Fruit fly (Drosophila melanogaster) whole organism, embryonic: ENCODE data around the gene mio.
A peak's percentile ranks its signal among the peaks of the same experiment; 100 is the strongest.

Experiments
- CG10565 ChIP-seq: fragments of 200-800 bp; sonication (Bioruptor generic); optimal IDR thresholded peaks from 3 replicates; lab custom pipeline; 2016; ENCODE audit warnings: missing biosample characterization, mild to moderate bottlenecking, missing genetic modification characterization
- CG11695 ChIP-seq: fragments of 200-800 bp; sonication (Bioruptor generic); IDR thresholded peaks from 3 replicates; pipeline ENCODE4 v1.3.6; 2022; ENCODE audit warnings: missing biosample characterization, missing genetic modification characterization
- CG11723 ChIP-seq: fragments of 200-800 bp; sonication (Bioruptor generic); optimal IDR thresholded peaks from 2 replicates; lab custom pipeline; 2017; ENCODE audit warnings: missing biosample characterization, mild to moderate bottlenecking, missing genetic modification characterization
- CG12104 ChIP-seq: fragments of 200-800 bp; sonication (Bioruptor generic); optimal IDR thresholded peaks from 3 replicates; lab custom pipeline; 2016; ENCODE audit warnings: missing biosample characterization, missing genetic modification characterization
- CG13624 ChIP-seq: fragments of 200-800 bp; sonication (Bioruptor generic); optimal IDR thresholded peaks from 2 replicates; lab custom pipeline; 2016; ENCODE audit warnings: missing biosample characterization, missing genetic modification characterization
- CG1529 ChIP-seq: fragments of 200-800 bp; sonication (Bioruptor generic); optimal IDR thresholded peaks from 3 replicates; lab custom pipeline; 2018; ENCODE audit warnings: missing biosample characterization, missing genetic modification characterization
- CG15696 ChIP-seq: fragments of 200-800 bp; sonication (Bioruptor generic); optimal IDR thresholded peaks from 2 replicates; lab custom pipeline; 2019; ENCODE audit warnings: missing biosample characterization, mild to moderate bottlenecking, missing genetic modification characterization, moderate library complexity
- CG1603 ChIP-seq: fragments of 200-800 bp; sonication (Bioruptor generic); optimal IDR thresholded peaks from 2 replicates; lab custom pipeline; 2019; ENCODE audit warnings: missing biosample characterization, mild to moderate bottlenecking, missing genetic modification characterization, moderate library complexity
- CG16815 ChIP-seq: fragments of 200-800 bp; sonication (Bioruptor generic); optimal IDR thresholded peaks from 3 replicates; lab custom pipeline; 2017; ENCODE audit warnings: missing biosample characterization, mild to moderate bottlenecking, missing genetic modification characterization
- CG18599 ChIP-seq: fragments of 200-800 bp; sonication (Bioruptor generic); optimal IDR thresholded peaks from 3 replicates; lab custom pipeline; 2017; ENCODE audit warnings: missing biosample characterization, missing genetic modification characterization, mild to moderate bottlenecking, moderate library complexity, missing genetic modification reagents
- CG2889 ChIP-seq: fragments of 200-800 bp; sonication (Bioruptor generic); IDR thresholded peaks from 3 replicates; pipeline ENCODE4 v1.3.6; 2022; ENCODE audit warnings: missing biosample characterization, missing genetic modification characterization
- CG30020 ChIP-seq: fragments of 200-800 bp; optimal IDR thresholded peaks from 2 replicates; lab custom pipeline; 2019; ENCODE audit warnings: missing biosample characterization, mild to moderate bottlenecking, missing genetic modification characterization, moderate library complexity
- CG31441 ChIP-seq: fragments of 200-800 bp; sonication (Bioruptor generic); IDR thresholded peaks from 2 replicates; pipeline ENCODE4 v1.3.6; 2022; ENCODE audit warnings: missing biosample characterization, missing genetic modification characterization
- CG32532 ChIP-seq: fragments of 200-800 bp; sonication (Bioruptor generic); IDR thresholded peaks from 2 replicates; pipeline ENCODE4 v1.3.6; 2022; ENCODE audit warnings: missing biosample characterization, missing genetic modification characterization
- CG43689 ChIP-seq: fragments of 200-800 bp; sonication (Bioruptor generic); IDR thresholded peaks from 2 replicates; pipeline ENCODE4 v1.3.6; 2022; ENCODE audit warnings: missing biosample characterization, missing genetic modification characterization
- CG4820 ChIP-seq: fragments of 200-800 bp; sonication (Bioruptor generic); optimal IDR thresholded peaks from 3 replicates; lab custom pipeline; 2016; ENCODE audit warnings: missing biosample characterization, missing genetic modification characterization
- CG6254 ChIP-seq: fragments of 200-800 bp; sonication (Bioruptor generic); optimal IDR thresholded peaks from 3 replicates; lab custom pipeline; 2017; ENCODE audit warnings: mild to moderate bottlenecking, missing biosample characterization, missing genetic modification reagents, missing genetic modification characterization
- CG6654 ChIP-seq: fragments of 200-800 bp; sonication (Bioruptor generic); optimal IDR thresholded peaks from 2 replicates; lab custom pipeline; 2017; ENCODE audit warnings: missing biosample characterization, mild to moderate bottlenecking, missing genetic modification characterization
- CG6683 ChIP-seq: fragments of 200-800 bp; sonication (Bioruptor generic); optimal IDR thresholded peaks from 2 replicates; lab custom pipeline; 2017; ENCODE audit warnings: missing biosample characterization, mild to moderate bottlenecking, missing genetic modification characterization, missing genetic modification reagents
- CG7372 ChIP-seq: fragments of 200-800 bp; sonication (Bioruptor generic); IDR thresholded peaks from 2 replicates; pipeline ENCODE4 v1.3.6; 2022; ENCODE audit warnings: missing biosample characterization, missing genetic modification characterization
- CG8290 ChIP-seq, 3 experiments: fragments of 200-800 bp; sonication (Bioruptor generic); optimal IDR thresholded peaks; 2 replicates each; lab custom pipeline; 2016 to 2019; ENCODE audit warnings: missing biosample characterization in 3 of 3, missing genetic modification characterization in 3 of 3, mild to moderate bottlenecking in 2 of 3, moderate library complexity in 1 of 3
- CG9876 ChIP-seq: fragments of 200-800 bp; sonication (Bioruptor generic); optimal IDR thresholded peaks from 2 replicates; lab custom pipeline; 2016; ENCODE audit warnings: missing biosample characterization, missing genetic modification characterization
- Dek ChIP-seq: fragments of 200-800 bp; sonication (Bioruptor generic); optimal IDR thresholded peaks from 3 replicates; lab custom pipeline; 2019; ENCODE audit warnings: missing biosample characterization, mild to moderate bottlenecking, missing genetic modification characterization, moderate library complexity
- Gug ChIP-seq: fragments of 200-800 bp; sonication (Bioruptor generic); IDR thresholded peaks from 4 replicates; pipeline ENCODE4 v1.3.6; 2022; ENCODE audit warnings: missing biosample characterization, missing genetic modification characterization
- MTF-1 ChIP-seq: fragments of 200-800 bp; sonication (Bioruptor generic); optimal IDR thresholded peaks from 2 replicates; lab custom pipeline; 2018; ENCODE audit warnings: missing biosample characterization, mild to moderate bottlenecking, missing genetic modification characterization, borderline replicate concordance
- Mad ChIP-seq: fragments of 200-800 bp; sonication (Bioruptor generic); optimal IDR thresholded peaks from 2 replicates; lab custom pipeline; 2016; ENCODE audit warnings: missing biosample characterization, missing genetic modification characterization
- Oli ChIP-seq: fragments of 200-800 bp; sonication (Bioruptor generic); optimal IDR thresholded peaks from 2 replicates; lab custom pipeline; 2018; ENCODE audit warnings: missing biosample characterization, mild to moderate bottlenecking, missing genetic modification characterization, moderate library complexity
- TFAM ChIP-seq: fragments of 200-800 bp; sonication (Bioruptor generic); optimal IDR thresholded peaks from 2 replicates; lab custom pipeline; 2017; ENCODE audit warnings: missing biosample characterization, missing genetic modification characterization, inconsistent platforms
- Xbp1 ChIP-seq: fragments of 200-800 bp; sonication (Bioruptor generic); optimal IDR thresholded peaks from 3 replicates; lab custom pipeline; 2016; ENCODE audit warnings: missing biosample characterization, mild to moderate bottlenecking, missing genetic modification characterization
- bowl ChIP-seq: fragments of 200-800 bp; sonication (Bioruptor generic); IDR thresholded peaks from 2 replicates; pipeline ENCODE4 v1.3.6; 2022; ENCODE audit warnings: missing biosample characterization, missing genetic modification characterization
- btn ChIP-seq: fragments of 200-800 bp; sonication (Bioruptor generic); optimal IDR thresholded peaks from 2 replicates; lab custom pipeline; 2016; ENCODE audit warnings: missing biosample characterization, missing genetic modification characterization
- dm ChIP-seq: fragments of 200-800 bp; sonication (Bioruptor generic); optimal IDR thresholded peaks from 3 replicates; lab custom pipeline; 2016; ENCODE audit warnings: missing biosample characterization, missing genetic modification characterization
- esg ChIP-seq: fragments of 200-800 bp; sonication (Bioruptor generic); conservative IDR thresholded peaks from 2 replicates; pipeline ENCODE4 v1.3.6; 2022; ENCODE audit warnings: missing biosample characterization, missing genetic modification characterization
- fd3F ChIP-seq: fragments of 200-800 bp; sonication (Bioruptor generic); optimal IDR thresholded peaks from 2 replicates; lab custom pipeline; 2018; ENCODE audit warnings: missing biosample characterization, mild to moderate bottlenecking, missing genetic modification characterization, moderate library complexity
- grau ChIP-seq: fragments of 200-800 bp; optimal IDR thresholded peaks from 3 replicates; lab custom pipeline; 2019; ENCODE audit warnings: missing biosample characterization, mild to moderate bottlenecking, missing genetic modification characterization, moderate library complexity
- h ChIP-seq: fragments of >200 bp; optimal IDR thresholded peaks from 2 replicates; lab custom pipeline; 2017
- hth ChIP-seq: fragments of >200 bp; optimal IDR thresholded peaks from 2 replicates; lab custom pipeline; 2017; ENCODE audit warnings: inconsistent platforms
- jing ChIP-seq: fragments of 200-800 bp; sonication (Bioruptor generic); optimal IDR thresholded peaks from 2 replicates; lab custom pipeline; 2018; ENCODE audit warnings: missing biosample characterization, mild to moderate bottlenecking, missing genetic modification characterization
- jumu ChIP-seq: fragments of 200-800 bp; sonication (Bioruptor generic); optimal IDR thresholded peaks from 3 replicates; lab custom pipeline; 2016; ENCODE audit warnings: missing biosample characterization, missing genetic modification characterization
- kni ChIP-seq: fragments of 200-800 bp; sonication (Bioruptor generic); optimal IDR thresholded peaks from 3 replicates; lab custom pipeline; 2017; ENCODE audit warnings: mild to moderate bottlenecking, missing biosample characterization, missing genetic modification reagents, missing genetic modification characterization
- nerfin-2 ChIP-seq: fragments of 200-800 bp; sonication (Bioruptor generic); IDR thresholded peaks from 2 replicates; pipeline ENCODE4 v1.3.6; 2022; ENCODE audit warnings: missing biosample characterization, missing genetic modification characterization; ENCODE audit not compliant: partially characterized antibody
- odd ChIP-seq: fragments of 200-800 bp; sonication (Bioruptor generic); optimal IDR thresholded peaks from 2 replicates; lab custom pipeline; 2017; ENCODE audit warnings: missing biosample characterization, mild to moderate bottlenecking, missing genetic modification characterization
- pan ChIP-seq, 4 experiments: fragments of >200 bp in 3 of 4; fragments of 200-800 bp in 1 of 4; sonication (Bioruptor generic) in 1 of 4; optimal IDR thresholded peaks in 3 of 4; IDR thresholded peaks in 1 of 4; 2 replicates each; pipeline versions ENCODE4 v1.3.6 to Lab custom; 2017 to 2022; ENCODE audit warnings: missing biosample characterization in 2 of 4, missing genetic modification characterization in 2 of 4, mixed read lengths in 1 of 4
- pb ChIP-seq: fragments of 200-800 bp; sonication (Bioruptor generic); optimal IDR thresholded peaks from 3 replicates; lab custom pipeline; 2016; ENCODE audit warnings: missing biosample characterization, missing genetic modification characterization
- pum ChIP-seq: fragments of 200-800 bp; sonication (Bioruptor generic); optimal IDR thresholded peaks from 2 replicates; lab custom pipeline; 2016; ENCODE audit warnings: missing biosample characterization, missing genetic modification characterization
- salm ChIP-seq: fragments of 200-800 bp; sonication (Bioruptor generic); optimal IDR thresholded peaks from 2 replicates; lab custom pipeline; 2018; ENCODE audit warnings: missing biosample characterization, mild to moderate bottlenecking, missing genetic modification characterization
- schlank ChIP-seq: fragments of 200-800 bp; sonication (Bioruptor generic); optimal IDR thresholded peaks from 2 replicates; lab custom pipeline; 2018; ENCODE audit warnings: missing biosample characterization, mild to moderate bottlenecking, missing genetic modification characterization
- unpg ChIP-seq: fragments of 200-800 bp; sonication (Bioruptor generic); optimal IDR thresholded peaks from 3 replicates; lab custom pipeline; 2018; ENCODE audit warnings: missing biosample characterization, mild to moderate bottlenecking, missing genetic modification characterization, moderate library complexity

The mio gene

DNA sequence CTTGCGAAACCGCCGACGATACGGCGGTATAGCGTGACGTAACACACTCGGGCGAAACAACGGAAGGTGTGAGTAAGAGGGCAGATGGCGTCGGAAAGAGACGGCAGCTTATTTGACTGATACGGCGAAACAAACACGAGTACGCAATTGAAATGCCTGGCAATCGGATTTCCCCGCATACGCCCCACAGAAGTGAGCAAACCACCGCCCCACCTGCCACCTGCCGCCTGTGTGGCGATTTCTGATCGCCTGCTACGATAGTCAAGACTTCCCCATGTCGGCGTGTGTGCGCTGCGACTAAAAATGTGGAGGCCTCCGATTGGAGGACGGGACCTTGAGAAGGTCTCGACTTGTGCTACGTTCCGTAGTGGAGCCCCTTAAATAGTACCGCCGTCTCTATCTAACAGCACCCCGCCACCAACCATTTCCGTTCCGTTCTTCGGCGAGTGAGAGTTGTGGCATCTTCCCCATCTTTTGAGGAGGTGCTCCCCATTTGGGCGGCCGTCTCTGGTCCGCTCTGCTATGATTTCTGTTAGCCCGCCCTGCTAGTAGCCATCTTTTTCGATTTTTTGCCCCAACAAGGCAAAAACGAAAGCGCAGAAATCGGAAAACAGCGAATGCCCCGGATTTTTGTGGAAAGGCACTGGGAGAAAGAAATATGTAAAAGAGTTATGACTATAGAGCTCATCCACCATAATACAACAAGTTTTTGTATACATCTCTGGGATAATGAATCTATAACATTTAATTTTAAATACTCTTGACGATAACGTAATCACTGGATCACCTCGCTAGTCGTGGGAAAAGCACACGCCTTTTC is 18.3 kb upstream of the mio start (continued):
- peak; percentile 87 for TF ChIP-seq Xbp1 (GFP tag; lab: Kevin White, UChicago)
- TF ChIP-seq pan (optimal IDR thresholded peaks at IDR 0.05; lab: Kevin White, UChicago), result no peak
- no peak for TF ChIP-seq pan (GFP tag; optimal IDR thresholded peaks at IDR 0.05 in 1 of 2, IDR thresholded peaks at IDR 0.05 in 1 of 2)
- TF ChIP-seq CG6683 (GFP tag; lab: Kevin White, UChicago), result peak; percentile 70
- TF ChIP-seq kni (GFP tag; lab: Kevin White, UChicago), result peak; percentile 84
- peak; percentile 31 for TF ChIP-seq schlank (tag; lab: Kevin White, UChicago)
- no peak for TF ChIP-seq esg
- no peak for TF ChIP-seq hth (lab: Kevin White, UChicago)
- peak; percentile 60 for TF ChIP-seq MTF-1 (GFP tag; lab: Kevin White, UChicago)
- TF ChIP-seq CG7372 (GFP tag; lab: Robert Waterston, UW), result no peak
- TF ChIP-seq CG2889 (GFP tag; lab: Robert Waterston, UW), result no peak
- TF ChIP-seq CG32532, result no peak
- peak; percentile 67 for TF ChIP-seq CG6654
- no peak for TF ChIP-seq CG31441 (GFP tag; lab: Robert Waterston, UW)
- peak; percentile 57 for TF ChIP-seq CG11723 (GFP tag; lab: Kevin White, UChicago)
- TF ChIP-seq Mad, result peak; percentile 76
- TF ChIP-seq CG18599 (GFP tag; lab: Kevin White, UChicago), result peak; percentile 93
- TF ChIP-seq odd (GFP tag; lab: Kevin White, UChicago), result peak; percentile 43
- TF ChIP-seq CG11695 (GFP tag; lab: Robert Waterston, UW), result no peak
- no peak for TF ChIP-seq CG43689 (GFP tag; lab: Robert Waterston, UW)
- TF ChIP-seq nerfin-2 (GFP tag; lab: Robert Waterston, UW), result no peak
- peak; percentile 48 for TF ChIP-seq CG10565 (GFP tag; lab: Kevin White, UChicago)
- peak; percentile 84 for TF ChIP-seq jing (GFP tag; lab: Kevin White, UChicago)
- TF ChIP-seq jumu (GFP tag; lab: Kevin White, UChicago), result peak; percentile 90
- TF ChIP-seq CG30020, result peak; percentile 26
- TF ChIP-seq dm (GFP tag; lab: Kevin White, UChicago), result peak; percentile 74
- peak; percentile 91 for TF ChIP-seq unpg
- peak; percentile 82 for TF ChIP-seq CG16815 (GFP tag; lab: Kevin White, UChicago)
- TF ChIP-seq CG6254 (GFP tag; lab: Kevin White, UChicago), result peak; percentile 76
- TF ChIP-seq btn, result peak; percentile 83
- TF ChIP-seq CG12104, result peak; percentile 65
- TF ChIP-seq bowl (GFP tag; lab: Robert Waterston, UW), result no peak
- peak; percentile 72 for TF ChIP-seq pb
- TF ChIP-seq TFAM (GFP tag; lab: Kevin White, UChicago), result peak; percentile 48
- TF ChIP-seq pum (GFP tag; lab: Kevin White, UChicago), result peak; percentile 87
- peak; percentile 85 for TF ChIP-seq CG1529 (GFP tag; lab: Kevin White, UChicago)
- TF ChIP-seq CG8290 (GFP tag; optimal IDR thresholded peaks at IDR 0.05; lab: Kevin White, UChicago), result peak; percentile 45
- peak; percentile 4 to 88 for TF ChIP-seq CG8290 (tag; optimal IDR thresholded peaks at IDR 0.05; lab: Kevin White, UChicago)
- TF ChIP-seq CG13624 (GFP tag; lab: Kevin White, UChicago), result peak; percentile 81
- TF ChIP-seq grau (tag; lab: Kevin White, UChicago), result peak; percentile 83
- peak; percentile 71 for TF ChIP-seq Dek (tag; lab: Kevin White, UChicago)
- TF ChIP-seq salm (tag; lab: Kevin White, UChicago), result peak; percentile 69
- TF ChIP-seq CG4820 (GFP tag; lab: Kevin White, UChicago), result peak; percentile 90
- TF ChIP-seq CG9876 (GFP tag; lab: Kevin White, UChicago), result peak; percentile 78
- TF ChIP-seq CG1603 (tag; lab: Kevin White, UChicago), result peak; percentile 95
- peak; percentile 46 for TF ChIP-seq fd3F (GFP tag; lab: Kevin White, UChicago)
- peak; percentile 91 for TF ChIP-seq Oli (tag; lab: Kevin White, UChicago)
- peak; percentile 25 for TF ChIP-seq CG15696 (tag; lab: Kevin White, UChicago)
- TF ChIP-seq Gug (GFP tag; lab: Robert Waterston, UW), result peak; percentile 88
- no peak for TF ChIP-seq h (lab: Kevin White, UChicago)
